Worm (Caenorhabditis elegans) whole organism, late embryonic: ENCODE measurements around the gene fip-2.

Source experiments
- C08G9.2 ChIP-seq: sonication (generic microtip); optimal IDR thresholded peaks from 2 replicates; lab custom pipeline; 2016; ENCODE audit warnings: mild to moderate bottlenecking, missing genetic modification characterization, moderate library complexity, missing compliant biosample characterization
- K02D7.2 ChIP-seq: sonication (generic microtip); optimal IDR thresholded peaks from 2 replicates; lab custom pipeline; 2017; ENCODE audit warnings: mild to moderate bottlenecking, missing genetic modification characterization, missing compliant biosample characterization
- K09A11.1 ChIP-seq: sonication (generic microtip); optimal IDR thresholded peaks from 2 replicates; lab custom pipeline; 2017; ENCODE audit warnings: antibody characterized with exemption, mild to moderate bottlenecking, missing genetic modification characterization, missing compliant biosample characterization; ENCODE audit not compliant: insufficient read depth
- T23F11.4 ChIP-seq: fragments of 200-800 bp; sonication (Bioruptor generic); optimal IDR thresholded peaks from 2 replicates; lab custom pipeline; 2018; ENCODE audit warnings: mild to moderate bottlenecking, missing genetic modification characterization, missing compliant biosample characterization
- Y22D7AL.16 ChIP-seq: sonication (generic microtip); optimal IDR thresholded peaks from 2 replicates; lab custom pipeline; 2016; ENCODE audit warnings: missing genetic modification characterization, missing compliant biosample characterization
- ama-1 ChIP-seq: fragments of 150-350 bp; optimal IDR thresholded peaks from 2 replicates; lab custom pipeline; 2014
- ceh-14 ChIP-seq: sonication (generic microtip); optimal IDR thresholded peaks from 2 replicates; lab custom pipeline; 2016; ENCODE audit warnings: missing genotype, missing genetic modification characterization, missing compliant biosample characterization
- ceh-18 ChIP-seq: sonication (generic microtip); optimal IDR thresholded peaks from 2 replicates; lab custom pipeline; 2016; ENCODE audit warnings: missing genetic modification characterization, missing compliant biosample characterization
- ceh-2 ChIP-seq: sonication (generic microtip); optimal IDR thresholded peaks from 2 replicates; lab custom pipeline; 2016; ENCODE audit warnings: missing genotype, missing genetic modification characterization, missing compliant biosample characterization
- ceh-24 ChIP-seq: sonication (generic microtip); optimal IDR thresholded peaks from 2 replicates; lab custom pipeline; 2016; ENCODE audit warnings: mild to moderate bottlenecking, missing genetic modification characterization, missing compliant biosample characterization
- ceh-30 ChIP-seq: fragments of 150-350 bp; optimal IDR thresholded peaks from 2 replicates; lab custom pipeline; 2014; ENCODE audit warnings: missing biosample characterization, missing genetic modification characterization
- ceh-31 ChIP-seq: sonication (generic microtip); optimal IDR thresholded peaks from 2 replicates; lab custom pipeline; 2016; ENCODE audit warnings: missing genetic modification characterization, missing compliant biosample characterization
- ceh-34 ChIP-seq: sonication (generic microtip); optimal IDR thresholded peaks from 2 replicates; lab custom pipeline; 2016; ENCODE audit warnings: mild to moderate bottlenecking, missing genetic modification characterization, missing compliant biosample characterization
- ceh-45 ChIP-seq: fragments of 200-800 bp; sonication (Bioruptor generic); IDR thresholded peaks from 2 replicates; pipeline ENCODE4 v1.3.6; 2022; ENCODE audit warnings: missing genetic modification reagents, missing genetic modification characterization, missing compliant biosample characterization
- ceh-48 ChIP-seq: sonication (generic microtip); optimal IDR thresholded peaks from 2 replicates; lab custom pipeline; 2016; ENCODE audit warnings: missing genetic modification characterization, inconsistent platforms, missing compliant biosample characterization
- che-1 ChIP-seq: sonication (generic microtip); optimal IDR thresholded peaks from 2 replicates; lab custom pipeline; 2016; ENCODE audit warnings: mild to moderate bottlenecking, missing genetic modification characterization, missing compliant biosample characterization
- dve-1 ChIP-seq: sonication (generic microtip); optimal IDR thresholded peaks from 2 replicates; lab custom pipeline; 2017; ENCODE audit warnings: antibody characterized with exemption, mild to moderate bottlenecking, missing genetic modification characterization, missing compliant biosample characterization
- elt-2 ChIP-seq: sonication (generic microtip); optimal IDR thresholded peaks from 2 replicates; lab custom pipeline; 2016; ENCODE audit warnings: missing genetic modification reagents, missing genetic modification characterization, missing compliant biosample characterization
- elt-4 ChIP-seq: sonication (generic microtip); optimal IDR thresholded peaks from 2 replicates; lab custom pipeline; 2016; ENCODE audit warnings: missing genetic modification characterization, missing compliant biosample characterization
- ets-4 ChIP-seq: sonication (generic microtip); optimal IDR thresholded peaks from 2 replicates; lab custom pipeline; 2016; ENCODE audit warnings: missing genetic modification characterization, missing compliant biosample characterization
- eyg-1 ChIP-seq: sonication (generic microtip); optimal IDR thresholded peaks from 2 replicates; lab custom pipeline; 2016; ENCODE audit warnings: missing genotype, missing genetic modification characterization, missing compliant biosample characterization
- hlh-30 ChIP-seq: sonication (generic microtip); optimal IDR thresholded peaks from 2 replicates; lab custom pipeline; 2017; ENCODE audit warnings: antibody characterized with exemption, missing genetic modification characterization, missing compliant biosample characterization; ENCODE audit not compliant: insufficient read depth
- hlh-8 ChIP-seq: sonication (generic microtip); optimal IDR thresholded peaks from 2 replicates; lab custom pipeline; 2016; ENCODE audit warnings: missing genotype, missing genetic modification characterization, missing compliant biosample characterization
- lim-6 ChIP-seq: sonication (generic microtip); optimal IDR thresholded peaks from 2 replicates; lab custom pipeline; 2016; ENCODE audit warnings: missing genetic modification characterization, missing compliant biosample characterization
- nfya-1 ChIP-seq: sonication (generic microtip); optimal IDR thresholded peaks from 2 replicates; lab custom pipeline; 2017; ENCODE audit warnings: missing genetic modification characterization, mild to moderate bottlenecking, missing compliant biosample characterization, antibody characterized with exemption, moderate library complexity
- nhr-232 ChIP-seq: sonication (generic microtip); optimal IDR thresholded peaks from 2 replicates; lab custom pipeline; 2016; ENCODE audit warnings: missing genetic modification characterization, missing compliant biosample characterization
- npax-4 ChIP-seq: sonication (generic microtip); optimal IDR thresholded peaks from 2 replicates; lab custom pipeline; 2016; ENCODE audit warnings: missing genetic modification characterization, missing compliant biosample characterization
- pat-9 ChIP-seq: fragments of 200-800 bp; sonication (Bioruptor generic); optimal IDR thresholded peaks from 2 replicates; lab custom pipeline; 2018; ENCODE audit warnings: mild to moderate bottlenecking, missing genetic modification characterization, moderate library complexity, missing compliant biosample characterization
- pax-1 ChIP-seq: fragments of 150-350 bp; optimal IDR thresholded peaks from 2 replicates; lab custom pipeline; 2014; ENCODE audit warnings: missing biosample characterization, missing genetic modification characterization
- pha-4 ChIP-seq: fragments of 150-350 bp; optimal IDR thresholded peaks from 2 replicates; lab custom pipeline; 2018; ENCODE audit warnings: missing biosample characterization, missing genetic modification reagents, missing genetic modification characterization
- pqm-1 ChIP-seq: sonication (generic microtip); optimal IDR thresholded peaks from 2 replicates; lab custom pipeline; 2016; ENCODE audit warnings: missing genetic modification characterization, missing compliant biosample characterization
- pros-1 ChIP-seq: fragments of 150-350 bp; optimal IDR thresholded peaks from 2 replicates; lab custom pipeline; 2014; ENCODE audit warnings: missing biosample characterization, missing genetic modification reagents, missing genetic modification characterization
- ref-2 ChIP-seq: sonication (generic microtip); optimal IDR thresholded peaks from 2 replicates; lab custom pipeline; 2016; ENCODE audit warnings: missing genetic modification characterization, missing compliant biosample characterization
- rnt-1 ChIP-seq: sonication (generic microtip); optimal IDR thresholded peaks from 2 replicates; lab custom pipeline; 2016; ENCODE audit warnings: missing genetic modification characterization, missing compliant biosample characterization
- sdc-2 ChIP-seq: sonication (generic microtip); optimal IDR thresholded peaks from 2 replicates; lab custom pipeline; 2016; ENCODE audit warnings: missing genotype, missing genetic modification characterization, missing compliant biosample characterization
- sox-4 ChIP-seq: sonication (generic microtip); optimal IDR thresholded peaks from 2 replicates; lab custom pipeline; 2017; ENCODE audit warnings: mild to moderate bottlenecking, missing genetic modification characterization, inconsistent platforms, missing compliant biosample characterization
- syd-9 ChIP-seq: sonication (generic microtip); optimal IDR thresholded peaks from 2 replicates; lab custom pipeline; 2016; ENCODE audit warnings: mild to moderate bottlenecking, missing genetic modification characterization, moderate library complexity, missing compliant biosample characterization
- tbx-2 ChIP-seq: sonication (generic microtip); optimal IDR thresholded peaks from 2 replicates; lab custom pipeline; 2016; ENCODE audit warnings: missing genetic modification characterization, missing compliant biosample characterization
- unc-3 ChIP-seq, 2 experiments: fragments of 200-800 bp in 1 of 2; sonication (Bioruptor generic) in 1 of 2; sonication (generic microtip) in 1 of 2; conservative IDR thresholded peaks in 1 of 2; optimal IDR thresholded peaks in 1 of 2; 2 replicates each; pipeline versions ENCODE4 v1.3.6 to Lab custom; 2016 to 2022; ENCODE audit warnings: missing compliant biosample characterization in 2 of 2, missing genetic modification characterization in 2 of 2, missing genetic modification reagents in 1 of 2
- unc-55 ChIP-seq: sonication (generic microtip); optimal IDR thresholded peaks from 2 replicates; lab custom pipeline; 2017; ENCODE audit warnings: missing biosample characterization, missing genetic modification reagents, missing genetic modification characterization
- unc-86 ChIP-seq: sonication (generic microtip); optimal IDR thresholded peaks from 2 replicates; lab custom pipeline; 2016; ENCODE audit warnings: missing genetic modification characterization, missing compliant biosample characterization

fip-2 gene

DNA sequence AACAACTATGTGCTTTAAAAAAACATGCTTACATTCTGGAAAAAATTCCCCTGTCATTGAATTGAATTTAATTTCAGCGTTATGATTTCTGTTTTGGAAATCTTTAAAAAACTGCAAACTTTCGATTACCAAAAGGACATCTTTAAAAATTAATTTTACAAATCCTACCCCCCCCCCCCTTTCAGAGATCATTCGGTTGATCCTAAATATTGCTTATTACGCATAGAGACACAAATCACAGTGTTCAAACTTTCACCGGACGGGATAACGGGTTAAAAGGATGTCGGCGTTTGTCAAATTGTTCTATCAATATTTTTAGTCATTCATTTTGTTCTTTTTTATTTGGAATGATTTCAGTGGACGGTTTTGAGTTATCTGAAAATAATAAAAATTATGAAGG is 34.5 kb upstream of the fip-2 start, which contains the start of gene C25E10.4:
TSS of gene C25E10.4 (plus strand) at position 301 of the 400 bp plus-strand sequence.
- TF ChIP-seq T23F11.4 (GFP tag; lab: Kevin White, UChicago) (no peak), ceh-24 (tag; lab: Kevin White, UChicago) (no peak), ref-2 (no peak), K02D7.2 (tag; lab: Kevin White, UChicago) (no peak), eyg-1 (no peak), lim-6 (tag; lab: Kevin White, UChicago) (no peak), ceh-48 (tag; lab: Kevin White, UChicago) (no peak), elt-4 (tag; lab: Kevin White, UChicago) (no peak), C08G9.2 (tag; lab: Kevin White, UChicago) (no peak), nhr-232 (tag; lab: Kevin White, UChicago) (no peak), pax-1 (tag; lab: Kevin White, UChicago) (no peak), rnt-1 (tag; lab: Kevin White, UChicago) (no peak), ceh-14 (tag; lab: Kevin White, UChicago) (no peak), ceh-45 (no peak), ceh-34 (tag; lab: Kevin White, UChicago) (no peak), Y22D7AL.16 (no peak), ceh-31 (tag; lab: Kevin White, UChicago) (no peak), ceh-18 (no peak), unc-55 (no peak)

- TF ChIP-seq pros-1 (tag; lab: Kevin White, UChicago) (no peak), ceh-18 (no peak), lim-6 (tag; lab: Kevin White, UChicago) (no peak), ceh-2 (tag; lab: Kevin White, UChicago) (no peak), nfya-1 (no peak), K02D7.2 (tag; lab: Kevin White, UChicago) (no peak), pha-4 (no peak), dve-1 (tag; lab: Kevin White, UChicago) (no peak), unc-3 (GFP tag; conservative IDR thresholded peaks at IDR 0.05; lab: Robert Waterston, UW) (no peak), unc-3 (tag; optimal IDR thresholded peaks at IDR 0.05; lab: Kevin White, UChicago) (no peak), unc-55 (no peak)
Observed at ce11 chrV:9035685-9036084, 32.1 kb upstream of the fip-2 start, which contains the start of gene srsx-34. Gene srsx-34, plus strand, starts transcription at chrV:9035985.

- TF ChIP-seq unc-55 (no peak), tbx-2 (tag; lab: Kevin White, UChicago) (no peak), ama-1 (lab: Kevin White, UChicago) (no peak), lim-6 (tag; lab: Kevin White, UChicago) (no peak), che-1 (tag; lab: Kevin White, UChicago) (no peak), hlh-30 (no peak), syd-9 (no peak), rnt-1 (tag; lab: Kevin White, UChicago) (no peak), sdc-2 (tag; lab: Kevin White, UChicago) (no peak), T23F11.4 (GFP tag; lab: Kevin White, UChicago) (no peak), npax-4 (tag; lab: Kevin White, UChicago) (no peak), pat-9 (tag; lab: Kevin White, UChicago) (no peak), elt-4 (tag; lab: Kevin White, UChicago) (no peak), nhr-232 (tag; lab: Kevin White, UChicago) (no peak), hlh-8 (tag; lab: Kevin White, UChicago) (no peak), K09A11.1 (tag; lab: Kevin White, UChicago) (no peak)
Observed at ce11 chrV:9041030-9041429, 26.7 kb upstream of the fip-2 start, which contains the start of gene cyp-33B1. Gene cyp-33B1, plus strand, starts transcription at chrV:9041330.

- TF ChIP-seq K02D7.2 (tag; lab: Kevin White, UChicago) (no peak), ceh-30 (tag; lab: Kevin White, UChicago) (no peak), pqm-1 (tag; lab: Kevin White, UChicago) (no peak), unc-86 (tag; lab: Kevin White, UChicago) (no peak), ets-4 (tag; lab: Kevin White, UChicago) (no peak), ceh-48 (tag; lab: Kevin White, UChicago) (no peak), hlh-8 (tag; lab: Kevin White, UChicago) (no peak), sox-4 (tag; lab: Kevin White, UChicago) (no peak), eyg-1 (no peak), lim-6 (tag; lab: Kevin White, UChicago) (no peak), K09A11.1 (tag; lab: Kevin White, UChicago) (no peak), elt-2 (tag; lab: Kevin White, UChicago) (no peak)
Observed at ce11 chrV:9044871-9045270, 22.9 kb upstream of the fip-2 start, which contains the start of gene nhr-30. Gene nhr-30, plus strand, starts transcription at chrV:9045171.
